Fruit fly (Drosophila melanogaster): ENCODE results near the gene CG12986.

CG12986 gene

DNA sequence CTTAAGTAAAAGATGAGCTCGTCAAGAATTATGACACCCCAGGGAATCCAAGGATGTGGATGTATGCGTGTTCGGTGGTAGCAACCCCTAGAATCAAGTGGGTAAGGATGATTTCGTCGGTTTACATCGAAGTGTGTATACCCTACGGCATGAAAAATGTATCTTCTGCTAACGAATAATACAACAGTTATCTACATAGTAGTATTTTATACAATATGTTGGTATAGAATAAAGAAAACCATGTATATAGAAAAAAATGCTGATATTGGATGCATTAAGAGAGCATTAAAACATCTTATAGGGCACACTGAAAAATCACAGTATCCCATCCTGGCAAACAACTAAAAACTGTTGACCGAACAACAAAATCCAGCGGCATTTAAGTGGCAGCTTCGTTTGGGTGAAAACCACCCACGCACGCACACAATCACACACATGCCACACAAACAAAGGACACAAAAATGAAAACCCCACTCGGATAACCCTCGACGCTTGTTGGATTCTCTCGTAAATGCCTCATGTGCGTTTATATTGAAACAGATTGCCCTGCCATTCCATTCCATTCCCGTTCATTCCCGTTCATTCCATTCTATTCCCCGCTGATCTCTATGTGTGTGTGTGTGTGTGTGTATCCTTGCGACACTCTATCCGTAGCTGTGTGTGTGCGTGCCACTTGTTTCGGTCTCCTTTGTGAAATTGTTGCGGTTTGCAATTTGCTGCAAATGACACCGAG is 20.2 kb downstream of the CG12986 start:
- TF ChIP-seq Rel (GFP tag; optimal IDR thresholded peaks at IDR 0.05) (no peak), Rel (tag; optimal IDR thresholded peaks at IDR 0.05) (no peak), woc (GFP tag; optimal IDR thresholded peaks at IDR 0.05) (no peak), HLH106 (tag; optimal IDR thresholded peaks at IDR 0.05) (no peak), CG9705 (GFP tag; optimal IDR thresholded peaks at IDR 0.05) (no peak), Abd-B (GFP tag; optimal IDR thresholded peaks at IDR 0.05) (no peak), CG32264 (GFP tag; optimal IDR thresholded peaks at IDR 0.05) (no peak), dsf (GFP tag; optimal IDR thresholded peaks at IDR 0.05; ENCODE audit: borderline replicate concordance) (no peak), Dif (GFP tag; optimal IDR thresholded peaks at IDR 0.05; ENCODE audit: partially characterized antibody) (no peak), tai (GFP tag; optimal IDR thresholded peaks at IDR 0.05) (no peak), GATAd (GFP tag; optimal IDR thresholded peaks at IDR 0.05) (no peak), psq (GFP tag; optimal IDR thresholded peaks at IDR 0.05) (no peak), sage (GFP tag; optimal IDR thresholded peaks at IDR 0.05) (no peak), rgr (GFP tag; optimal IDR thresholded peaks at IDR 0.05) (no peak), OdsH (GFP tag; optimal IDR thresholded peaks at IDR 0.05) (no peak)

DNA sequence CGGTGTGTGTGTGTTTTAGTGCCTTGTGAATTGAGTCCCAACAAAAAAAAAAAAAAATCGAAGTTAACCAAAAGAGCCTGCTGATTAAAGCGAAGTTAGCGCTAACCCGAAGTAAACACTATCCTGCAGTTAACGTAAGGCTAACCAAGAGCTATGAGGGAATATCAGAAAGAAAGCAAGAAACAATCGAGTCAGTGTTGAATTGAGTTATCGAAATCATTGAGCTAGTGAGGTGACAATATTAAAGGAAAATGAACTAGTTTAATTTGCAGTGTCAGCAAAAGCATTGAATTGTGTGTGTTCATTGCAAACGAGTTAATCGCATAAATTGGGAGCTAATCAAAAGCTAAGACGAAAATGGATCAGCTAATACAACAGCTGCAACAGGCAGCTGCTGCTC is 28.8 kb downstream of the CG12986 start, which contains the start of gene OdsH:
OdsH (plus strand) TSS at position 301 of the 400 bp plus-strand sequence.
- TF ChIP-seq CrebA (GFP tag; optimal IDR thresholded peaks at IDR 0.05; ENCODE audit: borderline replicate concordance) (no peak), ey (GFP tag; optimal IDR thresholded peaks at IDR 0.05) (no peak), sage (GFP tag; optimal IDR thresholded peaks at IDR 0.05) (no peak), foxo (GFP tag; optimal IDR thresholded peaks at IDR 0.05) (no peak), Rel (GFP tag; optimal IDR thresholded peaks at IDR 0.05) (no peak), Rel (tag; optimal IDR thresholded peaks at IDR 0.05) (no peak), brk (GFP tag; optimal IDR thresholded peaks at IDR 0.05) (no peak), Abd-B (GFP tag; optimal IDR thresholded peaks at IDR 0.05) (no peak), Hr83 (GFP tag; optimal IDR thresholded peaks at IDR 0.05; ENCODE audit: poor library complexity, severe bottlenecking) (no peak), Sp1 (GFP tag; optimal IDR thresholded peaks at IDR 0.05) (no peak), jim (GFP tag; optimal IDR thresholded peaks at IDR 0.05) (no peak), lola (GFP tag; optimal IDR thresholded peaks at IDR 0.05) (no peak), Mio (GFP tag; optimal IDR thresholded peaks at IDR 0.05) (no peak), Hr78 (GFP tag; optimal IDR thresholded peaks at IDR 0.05) (no peak), CG9705 (GFP tag; optimal IDR thresholded peaks at IDR 0.05) (no peak), dmrt93B (GFP tag; optimal IDR thresholded peaks at IDR 0.05) (no peak), Vsx2 (GFP tag; optimal IDR thresholded peaks at IDR 0.05; ENCODE audit: partially characterized antibody) (no peak), rgr (GFP tag; optimal IDR thresholded peaks at IDR 0.05) (no peak), tai (GFP tag; optimal IDR thresholded peaks at IDR 0.05) (no peak)

DNA sequence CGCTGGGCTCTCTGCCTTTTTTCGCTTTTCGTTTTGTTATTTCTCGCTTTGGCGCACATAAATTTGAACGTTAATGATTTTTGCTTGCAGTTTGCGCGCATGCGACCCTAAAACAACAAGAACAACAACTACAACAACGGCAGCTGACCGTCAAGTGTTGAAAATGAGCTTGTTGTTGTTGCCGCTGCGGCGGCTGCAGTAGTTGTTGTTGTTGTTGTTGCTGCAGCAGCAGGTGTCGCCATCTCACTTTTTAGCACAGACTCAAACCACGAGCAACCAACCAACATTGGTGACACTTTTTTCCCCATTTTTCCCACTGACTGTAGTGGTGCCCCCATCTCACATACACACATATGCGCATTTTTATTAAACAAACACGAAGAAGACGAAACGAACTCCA is 29.4 kb downstream of the CG12986 start:
- TF ChIP-seq tai (GFP tag; optimal IDR thresholded peaks at IDR 0.05) = no peak
- TF ChIP-seq ey (GFP tag; optimal IDR thresholded peaks at IDR 0.05) = no peak
- no peak for TF ChIP-seq GATAd (GFP tag; optimal IDR thresholded peaks at IDR 0.05)
- no peak for TF ChIP-seq jim (GFP tag; optimal IDR thresholded peaks at IDR 0.05)

DNA sequence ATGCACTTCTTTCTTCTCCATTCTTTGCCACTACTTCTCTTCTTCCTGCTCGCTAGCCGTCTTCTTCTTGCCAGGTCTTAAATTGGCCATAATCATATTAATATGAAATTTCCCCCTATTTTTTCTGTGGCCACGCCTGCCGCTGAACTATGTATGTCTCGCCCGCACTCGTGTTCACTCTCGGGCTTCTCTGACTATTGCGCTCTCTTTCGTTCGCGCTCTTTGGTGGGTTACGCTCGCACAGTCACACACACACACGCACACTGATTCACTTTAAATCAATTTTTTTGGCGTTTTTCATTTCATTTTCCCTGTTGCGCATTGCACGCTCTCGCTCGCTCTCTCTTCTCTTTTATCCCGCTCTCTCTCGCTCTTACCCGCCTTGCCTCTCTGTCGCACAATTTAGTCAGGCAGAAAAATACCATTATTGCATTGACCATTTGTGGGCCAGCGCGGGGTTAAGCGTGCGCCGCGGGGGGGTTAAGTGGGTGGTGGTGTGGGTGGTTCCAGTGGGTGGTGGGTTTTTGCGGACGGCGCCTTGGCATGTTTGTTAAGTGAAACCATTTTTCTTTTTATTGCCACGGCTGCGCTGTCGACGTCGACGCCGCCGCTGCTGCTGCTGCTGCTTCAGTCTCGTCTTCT is 30.0 kb downstream of the CG12986 start:
- TF ChIP-seq h (GFP tag; optimal IDR thresholded peaks at IDR 0.05) (no peak), Hr78 (GFP tag; optimal IDR thresholded peaks at IDR 0.05) (no peak), br (GFP tag; optimal IDR thresholded peaks at IDR 0.05) (no peak), HLH106 (tag; optimal IDR thresholded peaks at IDR 0.05) (no peak), fru (GFP tag; optimal IDR thresholded peaks at IDR 0.05) (no peak), Dfd (GFP tag; optimal IDR thresholded peaks at IDR 0.05) (peak; percentile 31), Dif (GFP tag; optimal IDR thresholded peaks at IDR 0.05; ENCODE audit: partially characterized antibody) (no peak), N (GFP tag; optimal IDR thresholded peaks at IDR 0.05) (no peak), Mio (GFP tag; optimal IDR thresholded peaks at IDR 0.05) (no peak), woc (GFP tag; optimal IDR thresholded peaks at IDR 0.05) (no peak), Vsx2 (GFP tag; optimal IDR thresholded peaks at IDR 0.05; ENCODE audit: partially characterized antibody) (peak; percentile 64), pan (optimal IDR thresholded peaks at IDR 0.05) (no peak), dl (GFP tag; optimal IDR thresholded peaks at IDR 0.05; ENCODE audit: insufficient read depth in 1 of 2, partially characterized antibody in 2 of 2) (no peak)

Data from whole organism, wandering third instar larva.